Worm (Caenorhabditis elegans) whole organism, L4 larva: ENCODE results near the gene athp-1.
A peak's percentile ranks its signal among the peaks of the same experiment; 100 is the strongest.

Experiments used
- F37D6.2 ChIP-seq: sonication (generic microtip); optimal IDR thresholded peaks from 2 replicates; lab custom pipeline; 2016; ENCODE audit warnings: mild to moderate bottlenecking, missing genetic modification characterization, missing compliant biosample characterization
- R02D3.7 ChIP-seq: fragments of 150-350 bp; sonication (generic microtip); optimal IDR thresholded peaks from 3 replicates; lab custom pipeline; 2014; ENCODE audit warnings: missing biosample characterization, missing genetic modification characterization
- T20F7.1 ChIP-seq: fragments of 200-800 bp; sonication (Bioruptor generic); optimal IDR thresholded peaks from 2 replicates; lab custom pipeline; 2018; ENCODE audit warnings: mild to moderate bottlenecking, missing genetic modification characterization, missing compliant biosample characterization
- T26A8.4 ChIP-seq: fragments of 200-800 bp; sonication (Bioruptor generic); IDR thresholded peaks from 2 replicates; pipeline ENCODE4 v1.3.6; 2022; ENCODE audit warnings: missing genetic modification characterization, missing compliant biosample characterization
- ZK337.2 ChIP-seq: fragments of 200-800 bp; sonication (Bioruptor generic); IDR thresholded peaks from 2 replicates; pipeline ENCODE4 v1.3.6; 2022; ENCODE audit warnings: missing genetic modification reagents, missing genetic modification characterization, missing compliant biosample characterization
- ZK546.5 ChIP-seq, 2 experiments: sonication (generic microtip); optimal IDR thresholded peaks; 2 replicates each; lab custom pipeline; 2017; ENCODE audit warnings: missing biosample characterization in 2 of 2, missing genetic modification characterization in 2 of 2
- aha-1 ChIP-seq: fragments of 150-350 bp; peaks from one replicate; lab custom pipeline; 2014; ENCODE audit warnings: missing biosample characterization, missing genetic modification characterization
- aly-2 ChIP-seq: sonication (generic microtip); optimal IDR thresholded peaks from 2 replicates; lab custom pipeline; 2018; ENCODE audit warnings: missing biosample characterization, missing genetic modification characterization
- ama-1 ChIP-seq: fragments of 150-350 bp; optimal IDR thresholded peaks from 2 replicates; lab custom pipeline; 2014; ENCODE audit warnings: inconsistent platforms, mixed read lengths
- attf-4 ChIP-seq: sonication (generic microtip); optimal IDR thresholded peaks from 3 replicates; lab custom pipeline; 2017; ENCODE audit warnings: missing biosample characterization, missing genetic modification characterization
- ceh-20 ChIP-seq: fragments of 200-800 bp; sonication (Bioruptor generic); IDR thresholded peaks from 2 replicates; pipeline ENCODE4 v1.3.6; 2022; ENCODE audit warnings: missing genetic modification reagents, missing genetic modification characterization, missing compliant biosample characterization
- ceh-44 ChIP-seq: fragments of 200-800 bp; sonication (Bioruptor generic); IDR thresholded peaks from 2 replicates; pipeline ENCODE4 v1.3.6; 2022; ENCODE audit warnings: missing genetic modification reagents, missing genetic modification characterization, missing compliant biosample characterization
- ceh-62 ChIP-seq: sonication (generic microtip); optimal IDR thresholded peaks from 2 replicates; lab custom pipeline; 2017; ENCODE audit warnings: missing biosample characterization, missing genetic modification characterization
- ceh-82 ChIP-seq: sonication (generic microtip); optimal IDR thresholded peaks from 2 replicates; lab custom pipeline; 2017; ENCODE audit warnings: missing biosample characterization, missing genetic modification characterization
- ctbp-1 ChIP-seq: fragments of 200-800 bp; sonication (Bioruptor generic); IDR thresholded peaks from 2 replicates; pipeline ENCODE4 v1.3.6; 2022; ENCODE audit warnings: missing genetic modification reagents, missing genetic modification characterization, missing compliant biosample characterization
- daf-8 ChIP-seq: fragments of 200-800 bp; sonication (Bioruptor generic); IDR thresholded peaks from 2 replicates; pipeline ENCODE4 v1.3.6; 2022; ENCODE audit warnings: missing genetic modification characterization, missing compliant biosample characterization
- dmd-8 ChIP-seq: fragments of 200-800 bp; sonication (Bioruptor generic); IDR thresholded peaks from 2 replicates; pipeline ENCODE4 v1.3.6; 2022; ENCODE audit warnings: missing genetic modification characterization, missing compliant biosample characterization
- dmd-9 ChIP-seq: fragments of 200-800 bp; sonication (Bioruptor generic); IDR thresholded peaks from 2 replicates; pipeline ENCODE4 v1.3.6; 2022; ENCODE audit warnings: missing genetic modification reagents, missing genetic modification characterization, missing compliant biosample characterization
- duxl-1 ChIP-seq: sonication (generic microtip); optimal IDR thresholded peaks from 2 replicates; lab custom pipeline; 2016; ENCODE audit warnings: mild to moderate bottlenecking, missing genetic modification characterization, moderate library complexity, missing compliant biosample characterization; ENCODE audit not compliant: poor library complexity
- dve-1 ChIP-seq: sonication (generic microtip); optimal IDR thresholded peaks from 2 replicates; lab custom pipeline; 2017; ENCODE audit warnings: antibody characterized with exemption, mild to moderate bottlenecking, missing genetic modification characterization, missing compliant biosample characterization; ENCODE audit not compliant: insufficient read depth
- fkh-10 ChIP-seq: fragments of 150-350 bp; optimal IDR thresholded peaks from 2 replicates; lab custom pipeline; 2014; ENCODE audit warnings: missing biosample characterization, missing genetic modification reagents, missing genetic modification characterization
- hlh-11 ChIP-seq: fragments of 200-800 bp; sonication (Bioruptor generic); optimal IDR thresholded peaks from 2 replicates; lab custom pipeline; 2018; ENCODE audit warnings: mild to moderate bottlenecking, missing genetic modification characterization, missing compliant biosample characterization
- hmg-1.1 ChIP-seq: fragments of 200-800 bp; sonication (Bioruptor generic); IDR thresholded peaks from 2 replicates; pipeline ENCODE4 v1.3.6; 2022; ENCODE audit warnings: missing genetic modification reagents, missing genetic modification characterization, missing compliant biosample characterization
- lin-1 ChIP-seq: fragments of 200-800 bp; sonication (Bioruptor generic); IDR thresholded peaks from 2 replicates; pipeline ENCODE4 v1.3.6; 2022; ENCODE audit warnings: missing genetic modification reagents, missing genetic modification characterization, missing compliant biosample characterization
- lin-38 ChIP-seq: fragments of 200-800 bp; sonication (Bioruptor generic); IDR thresholded peaks from 2 replicates; pipeline ENCODE4 v1.3.6; 2022; ENCODE audit warnings: missing genetic modification reagents, missing genetic modification characterization, missing compliant biosample characterization
- lin-39 ChIP-seq: fragments of 150-350 bp; optimal IDR thresholded peaks from 2 replicates; lab custom pipeline; 2014; ENCODE audit warnings: missing biosample characterization, missing genetic modification reagents, missing genetic modification characterization
- lir-3 ChIP-seq: sonication (generic microtip); optimal IDR thresholded peaks from 2 replicates; lab custom pipeline; 2016; ENCODE audit warnings: mild to moderate bottlenecking, missing genetic modification characterization, missing compliant biosample characterization
- madf-9 ChIP-seq: fragments of 200-800 bp; sonication (Bioruptor generic); conservative IDR thresholded peaks from 2 replicates; pipeline ENCODE4 v1.3.6; 2022; ENCODE audit warnings: missing genetic modification reagents, missing genetic modification characterization, missing compliant biosample characterization
- mes-2 ChIP-seq: sonication (generic microtip); optimal IDR thresholded peaks from 2 replicates; lab custom pipeline; 2016; ENCODE audit warnings: missing genotype, mild to moderate bottlenecking, missing genetic modification characterization, missing compliant biosample characterization; ENCODE audit not compliant: poor library complexity, severe bottlenecking
- mxl-2 ChIP-seq: fragments of 200-800 bp; sonication (Bioruptor generic); conservative IDR thresholded peaks from 2 replicates; pipeline ENCODE4 v1.3.6; 2022; ENCODE audit warnings: missing genetic modification reagents, missing genetic modification characterization, missing compliant biosample characterization
- nhr-237 ChIP-seq: sonication (generic microtip); optimal IDR thresholded peaks from 2 replicates; lab custom pipeline; 2017; ENCODE audit warnings: missing biosample characterization, missing genetic modification characterization
- nhr-25 ChIP-seq: sonication (generic microtip); optimal IDR thresholded peaks from 2 replicates; lab custom pipeline; 2017; ENCODE audit warnings: missing genetic modification characterization, mild to moderate bottlenecking, missing compliant biosample characterization, antibody characterized with exemption, moderate library complexity, borderline replicate concordance; ENCODE audit not compliant: insufficient read depth
- nhr-28 ChIP-seq: fragments of 150-350 bp; optimal IDR thresholded peaks from 2 replicates; lab custom pipeline; 2014; ENCODE audit warnings: missing biosample characterization, missing genetic modification characterization
- nhr-41 ChIP-seq: fragments of 200-800 bp; sonication (Bioruptor generic); IDR thresholded peaks from 2 replicates; pipeline ENCODE4 v1.3.6; 2022; ENCODE audit warnings: missing genetic modification reagents, missing genetic modification characterization, missing compliant biosample characterization
- nhr-42 ChIP-seq: fragments of 200-800 bp; sonication (Bioruptor generic); IDR thresholded peaks from 2 replicates; pipeline ENCODE4 v1.3.6; 2022; ENCODE audit warnings: missing genetic modification characterization, missing compliant biosample characterization
- nhr-48 ChIP-seq: sonication (generic microtip); optimal IDR thresholded peaks from 2 replicates; lab custom pipeline; 2016; ENCODE audit warnings: mild to moderate bottlenecking, missing genetic modification characterization, missing compliant biosample characterization
- pha-4 ChIP-seq, 2 experiments: fragments of 150-350 bp in 1 of 2; fragments of 200-800 bp in 1 of 2; sonication (Bioruptor generic) in 1 of 2; IDR thresholded peaks in 1 of 2; optimal IDR thresholded peaks in 1 of 2; 2 replicates each; pipeline versions ENCODE4 v1.3.6 to Lab custom; 2014 to 2022; ENCODE audit warnings: missing genetic modification characterization in 2 of 2, missing genetic modification reagents in 2 of 2, missing biosample characterization in 1 of 2, missing compliant biosample characterization in 1 of 2
- rbr-2 ChIP-seq: sonication (generic microtip); optimal IDR thresholded peaks from 2 replicates; lab custom pipeline; 2016; ENCODE audit warnings: missing genotype, missing genetic modification characterization, missing compliant biosample characterization
- saeg-2 ChIP-seq: fragments of 200-800 bp; sonication (Bioruptor generic); IDR thresholded peaks from 2 replicates; pipeline ENCODE4 v1.3.6; 2022; ENCODE audit warnings: missing genetic modification reagents, missing genetic modification characterization, missing compliant biosample characterization
- skn-1 ChIP-seq: fragments of 150-350 bp; optimal IDR thresholded peaks from 2 replicates; lab custom pipeline; 2014; ENCODE audit warnings: missing biosample characterization, missing genetic modification characterization
- snpc-1.2 ChIP-seq: fragments of 200-800 bp; sonication (Bioruptor generic); IDR thresholded peaks from 2 replicates; pipeline ENCODE4 v1.3.6; 2022; ENCODE audit warnings: missing genetic modification reagents, missing genetic modification characterization, missing compliant biosample characterization
- spr-1 ChIP-seq: sonication (generic microtip); optimal IDR thresholded peaks from 2 replicates; lab custom pipeline; 2016; ENCODE audit warnings: mild to moderate bottlenecking, missing genetic modification characterization, missing compliant biosample characterization
- tag-97 ChIP-seq: fragments of 200-800 bp; sonication (Bioruptor generic); IDR thresholded peaks from 2 replicates; pipeline ENCODE4 v1.3.6; 2022; ENCODE audit warnings: missing genetic modification characterization, missing compliant biosample characterization
- tra-1 ChIP-seq: fragments of 200-800 bp; sonication (Bioruptor generic); IDR thresholded peaks from 2 replicates; pipeline ENCODE4 v1.3.6; 2022; ENCODE audit warnings: missing genetic modification reagents, missing genetic modification characterization, missing compliant biosample characterization
- unc-39 ChIP-seq: sonication (generic microtip); optimal IDR thresholded peaks from 2 replicates; lab custom pipeline; 2017; ENCODE audit warnings: missing biosample characterization, missing genetic modification characterization
- unc-62 ChIP-seq, 3 experiments: fragments of 150-350 bp in 1 of 3; sonication (generic microtip); optimal IDR thresholded peaks in 2 of 3; peaks in 1 of 3; 1 replicate in 1 of 3; 2 replicates in 2 of 3; lab custom pipeline; 2014 to 2017; ENCODE audit warnings: missing biosample characterization in 3 of 3, missing genetic modification characterization in 3 of 3, missing genetic modification reagents in 3 of 3, missing genotype in 1 of 3
- zag-1 ChIP-seq: fragments of 150-350 bp; optimal IDR thresholded peaks from 2 replicates; lab custom pipeline; 2014; ENCODE audit warnings: missing biosample characterization, missing genetic modification characterization
- zip-11 ChIP-seq: fragments of 200-800 bp; sonication (Bioruptor generic); IDR thresholded peaks from 2 replicates; pipeline ENCODE4 v1.3.6; 2022; ENCODE audit warnings: missing genetic modification characterization, missing compliant biosample characterization
- zip-2 ChIP-seq: fragments of 150-350 bp; optimal IDR thresholded peaks from 2 replicates; lab custom pipeline; 2014; ENCODE audit warnings: missing biosample characterization, missing genetic modification characterization
- ztf-7 ChIP-seq: fragments of 150-350 bp; optimal IDR thresholded peaks from 2 replicates; lab custom pipeline; 2014; ENCODE audit warnings: missing biosample characterization, missing genetic modification characterization

athp-1 gene

ce11 chrIII:10848858-10849257, 32.7 kb upstream of the athp-1 start, which contains the start of the genes fbxb-85 and hex-3 (continued):
- no peak for TF ChIP-seq attf-4 (tag; lab: Kevin White, UChicago)
- TF ChIP-seq T26A8.4, result peak; percentile 95
- TF ChIP-seq ZK337.2, result peak; percentile 68; the same call in 1 of the 2 replicates
- TF ChIP-seq lin-39, result no peak

ce11 chrIII:10855398-10855880, 26.1 kb upstream of the athp-1 start, which contains the start of gene Y39A1C.1:
TSS of gene Y39A1C.1 (plus strand) at chrIII:10855448.
- TF ChIP-seq nhr-28 (no peak), nhr-41 (GFP tag; lab: Robert Waterston, UW) (no peak), unc-62 (GFP tag; optimal IDR thresholded peaks at IDR 0.05 in 1 of 2; lab: Kevin White, UChicago) (no peak), unc-62 (tag; optimal IDR thresholded peaks at IDR 0.05; lab: Kevin White, UChicago) (no peak), skn-1 (tag; lab: Kevin White, UChicago) (no peak), madf-9 (GFP tag; lab: Robert Waterston, UW) (no peak), unc-39 (tag; lab: Kevin White, UChicago) (no peak), fkh-10 (GFP tag; lab: Kevin White, UChicago) (no peak), ZK546.5 (tag; optimal IDR thresholded peaks at IDR 0.05; lab: Kevin White, UChicago) (no peak), tag-97 (GFP tag; lab: Robert Waterston, UW) (no peak), hlh-11 (no peak), hmg-1.1 (GFP tag; lab: Robert Waterston, UW) (peak; percentile 55; the same call in 1 of the 2 replicates), ceh-44 (GFP tag; lab: Robert Waterston, UW) (no peak), daf-8 (GFP tag; lab: Robert Waterston, UW) (no peak), nhr-48 (tag; lab: Kevin White, UChicago) (no peak), duxl-1 (no peak), nhr-42 (GFP tag; lab: Robert Waterston, UW) (no peak), ceh-62 (tag; lab: Kevin White, UChicago) (no peak), snpc-1.2 (GFP tag; lab: Robert Waterston, UW) (no peak), zag-1 (tag; lab: Kevin White, UChicago) (no peak), dmd-8 (GFP tag; lab: Robert Waterston, UW) (no peak), mes-2 (tag; lab: Kevin White, UChicago) (peak; percentile 54), dve-1 (tag; lab: Kevin White, UChicago) (no peak), ceh-82 (no peak), ceh-20 (GFP tag; lab: Robert Waterston, UW) (no peak), ztf-7 (tag; lab: Kevin White, UChicago) (no peak), nhr-25 (tag; lab: Kevin White, UChicago) (no peak), lin-1 (GFP tag; lab: Robert Waterston, UW) (no peak), ama-1 (lab: Kevin White, UChicago) (no peak), R02D3.7 (tag; lab: Kevin White, UChicago) (no peak), saeg-2 (no peak), spr-1 (tag; lab: Kevin White, UChicago) (no peak), aha-1 (peak; percentile 8), nhr-237 (no peak), lir-3 (tag; lab: Kevin White, UChicago) (no peak), aly-2 (no peak), tra-1 (0 out of 2 replicates have a peak, but pooled peaks have one; percentile 30), mxl-2 (no peak), zip-2 (no peak), ctbp-1 (GFP tag; lab: Robert Waterston, UW) (no peak; the same call in 1 of the 2 replicates), T20F7.1 (GFP tag; lab: Kevin White, UChicago) (no peak), zip-11 (GFP tag; lab: Robert Waterston, UW) (no peak), pha-4 (GFP tag; IDR thresholded peaks at IDR 0.05; lab: Robert Waterston, UW) (no peak), pha-4 (tag; optimal IDR thresholded peaks at IDR 0.05; lab: Kevin White, UChicago) (no peak), F37D6.2 (tag; lab: Kevin White, UChicago) (no peak), rbr-2 (tag; lab: Kevin White, UChicago) (peak; percentile 15), lin-38 (GFP tag; lab: Robert Waterston, UW) (no peak), dmd-9 (GFP tag; lab: Robert Waterston, UW) (no peak)
